Fruit fly (Drosophila melanogaster) whole organism, embryonic: ENCODE measurements around the gene gl.
A peak's percentile ranks its signal among the peaks of the same experiment; 100 is the strongest.

ENCODE experiments used
- Ada2b ChIP-seq: fragments of 200-800 bp; sonication (Bioruptor generic); IDR thresholded peaks from 2 replicates; pipeline ENCODE4 v1.3.6; 2022; ENCODE audit warnings: missing biosample characterization, missing genetic modification characterization
- Aef1 ChIP-seq: fragments of 200-800 bp; sonication (Bioruptor generic); IDR thresholded peaks from 3 replicates; pipeline ENCODE4 v1.3.6; 2022; ENCODE audit warnings: missing biosample characterization, missing genetic modification characterization
- Antp ChIP-seq: fragments of 200-800 bp; sonication (Bioruptor generic); optimal IDR thresholded peaks from 3 replicates; lab custom pipeline; 2016; ENCODE audit warnings: missing biosample characterization, missing genetic modification characterization
- CG1024 ChIP-seq: fragments of 200-800 bp; sonication (Bioruptor generic); IDR thresholded peaks from 2 replicates; pipeline ENCODE4 v1.3.6; 2022; ENCODE audit warnings: missing biosample characterization, missing genetic modification characterization
- CG10366 ChIP-seq: fragments of 200-800 bp; sonication (Bioruptor generic); IDR thresholded peaks from 2 replicates; pipeline ENCODE4 v1.3.6; 2022; ENCODE audit warnings: missing biosample characterization, missing genetic modification characterization
- CG10654 ChIP-seq: fragments of 200-800 bp; sonication (Bioruptor generic); optimal IDR thresholded peaks from 2 replicates; lab custom pipeline; 2016; ENCODE audit warnings: missing biosample characterization, missing genetic modification characterization
- CG10979 ChIP-seq: fragments of 200-800 bp; sonication (Bioruptor generic); optimal IDR thresholded peaks from 2 replicates; lab custom pipeline; 2018; ENCODE audit warnings: missing biosample characterization, mild to moderate bottlenecking, missing genetic modification characterization, moderate library complexity
- CG12942 ChIP-seq: fragments of 200-800 bp; sonication (Bioruptor generic); optimal IDR thresholded peaks from 3 replicates; lab custom pipeline; 2016; ENCODE audit warnings: missing biosample characterization, missing genetic modification characterization
- CG13775 ChIP-seq: fragments of 200-800 bp; sonication (Bioruptor generic); optimal IDR thresholded peaks from 3 replicates; lab custom pipeline; 2017; ENCODE audit warnings: missing biosample characterization, mild to moderate bottlenecking, missing genetic modification characterization
- CG15073 ChIP-seq: fragments of 200-800 bp; sonication (Bioruptor generic); optimal IDR thresholded peaks from 2 replicates; lab custom pipeline; 2016; ENCODE audit warnings: missing biosample characterization, missing genetic modification characterization
- CG17385 ChIP-seq: fragments of 200-800 bp; sonication (Bioruptor generic); optimal IDR thresholded peaks from 3 replicates; lab custom pipeline; 2018; ENCODE audit warnings: missing biosample characterization, mild to moderate bottlenecking, missing genetic modification characterization
- CG2202 ChIP-seq: fragments of 200-800 bp; sonication (Bioruptor generic); optimal IDR thresholded peaks from 2 replicates; lab custom pipeline; 2018; ENCODE audit warnings: missing biosample characterization, mild to moderate bottlenecking, missing genetic modification characterization
- CG32767 ChIP-seq: fragments of 200-800 bp; sonication (Bioruptor generic); IDR thresholded peaks from 2 replicates; pipeline ENCODE4 v1.3.6; 2022; ENCODE audit warnings: missing biosample characterization, missing genetic modification characterization
- CG33213 ChIP-seq: fragments of 200-800 bp; sonication (Bioruptor generic); optimal IDR thresholded peaks from 3 replicates; lab custom pipeline; 2016; ENCODE audit warnings: missing biosample characterization, missing genetic modification characterization
- CG33557 ChIP-seq: fragments of 200-800 bp; sonication (Bioruptor generic); optimal IDR thresholded peaks from 2 replicates; lab custom pipeline; 2019; ENCODE audit warnings: missing biosample characterization, mild to moderate bottlenecking, missing genetic modification characterization, moderate library complexity
- CG3407 ChIP-seq: fragments of 200-800 bp; sonication (Bioruptor generic); optimal IDR thresholded peaks from 2 replicates; lab custom pipeline; 2018; ENCODE audit warnings: missing biosample characterization, mild to moderate bottlenecking, missing genetic modification characterization
- CG4730 ChIP-seq: fragments of 200-800 bp; sonication (Bioruptor generic); IDR thresholded peaks from 2 replicates; pipeline ENCODE4 v1.3.6; 2022; ENCODE audit warnings: missing biosample characterization, missing genetic modification characterization
- CG8290 ChIP-seq, 3 experiments: fragments of 200-800 bp; sonication (Bioruptor generic); optimal IDR thresholded peaks; 2 replicates each; lab custom pipeline; 2016 to 2019; ENCODE audit warnings: missing biosample characterization in 3 of 3, missing genetic modification characterization in 3 of 3, mild to moderate bottlenecking in 2 of 3, moderate library complexity in 1 of 3
- CG8944 ChIP-seq: fragments of 200-800 bp; sonication (Bioruptor generic); optimal IDR thresholded peaks from 3 replicates; lab custom pipeline; 2016; ENCODE audit warnings: missing biosample characterization, missing genetic modification characterization
- CG9727 ChIP-seq: fragments of 200-800 bp; sonication (Bioruptor generic); optimal IDR thresholded peaks from 3 replicates; lab custom pipeline; 2017; ENCODE audit warnings: missing biosample characterization, mild to moderate bottlenecking, missing genetic modification characterization
- Chrac-16 ChIP-seq: fragments of 200-800 bp; sonication (Bioruptor generic); optimal IDR thresholded peaks from 3 replicates; lab custom pipeline; 2016; ENCODE audit warnings: missing biosample characterization, missing genetic modification characterization
- D19B ChIP-seq: fragments of 200-800 bp; sonication (Bioruptor generic); optimal IDR thresholded peaks from 2 replicates; lab custom pipeline; 2017; ENCODE audit warnings: missing biosample characterization, mild to moderate bottlenecking, missing genetic modification characterization
- Doc3 ChIP-seq: fragments of 200-800 bp; sonication (Bioruptor generic); IDR thresholded peaks from 3 replicates; pipeline ENCODE4 v1.3.6; 2022; ENCODE audit warnings: missing biosample characterization, missing genetic modification characterization; ENCODE audit not compliant: partially characterized antibody
- HmgZ ChIP-seq: fragments of 200-800 bp; sonication (Bioruptor generic); optimal IDR thresholded peaks from 2 replicates; lab custom pipeline; 2018; ENCODE audit warnings: missing biosample characterization, mild to moderate bottlenecking, missing genetic modification characterization
- Lpt ChIP-seq: fragments of >200 bp; optimal IDR thresholded peaks from 2 replicates; lab custom pipeline; 2018; ENCODE audit warnings: missing biosample characterization, missing genetic modification characterization
- MBD-R2 ChIP-seq: fragments of 200-800 bp; sonication (Bioruptor generic); IDR thresholded peaks from 2 replicates; pipeline ENCODE4 v1.3.6; 2022; ENCODE audit warnings: missing biosample characterization, missing genetic modification characterization
- MESR4 ChIP-seq: fragments of 200-800 bp; sonication (Bioruptor generic); optimal IDR thresholded peaks from 2 replicates; lab custom pipeline; 2018; ENCODE audit warnings: missing biosample characterization, mild to moderate bottlenecking, missing genetic modification characterization, moderate library complexity
- Oaz ChIP-seq: fragments of 200-800 bp; sonication (Bioruptor generic); IDR thresholded peaks from 2 replicates; pipeline ENCODE4 v1.3.6; 2022; ENCODE audit warnings: missing biosample characterization, missing genetic modification characterization
- Pdp1 ChIP-seq, 2 experiments: fragments of 200-800 bp; sonication (Bioruptor generic); optimal IDR thresholded peaks; 3 replicates each; lab custom pipeline; 2016; ENCODE audit warnings: missing biosample characterization in 2 of 2, missing genetic modification characterization in 2 of 2, mild to moderate bottlenecking in 1 of 2, moderate library complexity in 1 of 2
- Ravus ChIP-seq: fragments of 200-800 bp; sonication (Bioruptor generic); IDR thresholded peaks from 2 replicates; pipeline ENCODE4 v1.3.6; 2022; ENCODE audit warnings: missing biosample characterization, missing genetic modification characterization
- Sox102F ChIP-seq: fragments of 200-800 bp; sonication (Bioruptor generic); optimal IDR thresholded peaks from 2 replicates; lab custom pipeline; 2018; ENCODE audit warnings: missing biosample characterization, mild to moderate bottlenecking, missing genetic modification characterization, moderate library complexity
- Trl ChIP-seq, 3 experiments: fragments of >200 bp in 2 of 3; fragments of 200-800 bp in 1 of 3; sonication (Bioruptor generic) in 1 of 3; optimal IDR thresholded peaks; 2 replicates in 1 of 3; 3 replicates in 2 of 3; lab custom pipeline; 2016 to 2017; ENCODE audit warnings: missing biosample characterization in 1 of 3, missing genetic modification characterization in 1 of 3
- ab ChIP-seq: fragments of 200-800 bp; sonication (Bioruptor generic); optimal IDR thresholded peaks from 2 replicates; lab custom pipeline; 2016; ENCODE audit warnings: missing biosample characterization, missing genetic modification characterization
- ato ChIP-seq: fragments of 200-800 bp; sonication (Bioruptor generic); IDR thresholded peaks from 2 replicates; pipeline ENCODE4 v1.3.6; 2022; ENCODE audit warnings: missing biosample characterization, missing genetic modification characterization; ENCODE audit not compliant: partially characterized antibody
- chinmo ChIP-seq: fragments of 200-800 bp; sonication (Bioruptor generic); IDR thresholded peaks from 4 replicates; pipeline ENCODE4 v1.3.6; 2022; ENCODE audit warnings: missing biosample characterization, missing genetic modification characterization; ENCODE audit not compliant: partially characterized antibody
- chm ChIP-seq: fragments of 200-800 bp; sonication (Bioruptor generic); IDR thresholded peaks from 2 replicates; pipeline ENCODE4 v1.3.6; 2022; ENCODE audit warnings: missing biosample characterization, missing genetic modification characterization
- cwo ChIP-seq: fragments of 200-800 bp; sonication (Bioruptor generic); optimal IDR thresholded peaks from 3 replicates; lab custom pipeline; 2017; ENCODE audit warnings: missing biosample characterization, missing genetic modification characterization, mild to moderate bottlenecking, moderate library complexity, missing genetic modification reagents
- dimm ChIP-seq: fragments of 200-800 bp; sonication (Bioruptor generic); IDR thresholded peaks from 2 replicates; pipeline ENCODE4 v1.3.6; 2022; ENCODE audit warnings: missing biosample characterization, missing genetic modification characterization
- gt ChIP-seq: fragments of 200-800 bp; sonication (Bioruptor generic); IDR thresholded peaks from 2 replicates; pipeline ENCODE4 v1.3.6; 2022; ENCODE audit warnings: missing biosample characterization, missing genetic modification characterization
- ham ChIP-seq: fragments of 200-800 bp; sonication (Bioruptor generic); IDR thresholded peaks from 2 replicates; pipeline ENCODE4 v1.3.6; 2022; ENCODE audit warnings: missing biosample characterization, missing genetic modification characterization
- hbn ChIP-seq: fragments of 200-800 bp; sonication (Bioruptor generic); IDR thresholded peaks from 2 replicates; pipeline ENCODE4 v1.3.6; 2022; ENCODE audit warnings: missing biosample characterization, missing genetic modification characterization; ENCODE audit not compliant: partially characterized antibody
- kni ChIP-seq: fragments of 200-800 bp; sonication (Bioruptor generic); optimal IDR thresholded peaks from 3 replicates; lab custom pipeline; 2017; ENCODE audit warnings: mild to moderate bottlenecking, missing biosample characterization, missing genetic modification reagents, missing genetic modification characterization
- nau ChIP-seq: fragments of 200-800 bp; sonication (Bioruptor generic); optimal IDR thresholded peaks from 3 replicates; lab custom pipeline; 2017; ENCODE audit warnings: missing biosample characterization, mild to moderate bottlenecking, missing genetic modification characterization, missing genetic modification reagents
- ro ChIP-seq: fragments of 200-800 bp; sonication (Bioruptor generic); IDR thresholded peaks from 2 replicates; pipeline ENCODE4 v1.3.6; 2022; ENCODE audit warnings: missing biosample characterization, missing genetic modification characterization
- seq ChIP-seq: fragments of 200-800 bp; sonication (Bioruptor generic); IDR thresholded peaks from 2 replicates; pipeline ENCODE4 v1.3.6; 2022; ENCODE audit warnings: missing biosample characterization, missing genetic modification characterization
- sisA ChIP-seq: fragments of 200-800 bp; sonication (Bioruptor generic); IDR thresholded peaks from 2 replicates; pipeline ENCODE4 v1.3.6; 2022; ENCODE audit warnings: missing biosample characterization, missing genetic modification characterization
- tna ChIP-seq: fragments of 200-800 bp; sonication (Bioruptor generic); IDR thresholded peaks from 2 replicates; pipeline ENCODE4 v1.3.6; 2022; ENCODE audit warnings: missing biosample characterization, missing genetic modification characterization; ENCODE audit not compliant: partially characterized antibody
- zen ChIP-seq: fragments of 200-800 bp; sonication (Bioruptor generic); optimal IDR thresholded peaks from 3 replicates; lab custom pipeline; 2018; ENCODE audit warnings: missing biosample characterization, mild to moderate bottlenecking, missing genetic modification characterization, moderate library complexity

gl gene

dm6 chr3R:18399698-18400020 is 27.1 kb upstream of the gl start (continued):
- TF ChIP-seq MBD-R2 (GFP tag; lab: Robert Waterston, UW) = peak; percentile 90
- no peak for TF ChIP-seq dimm (GFP tag; lab: Robert Waterston, UW)
- no peak for TF ChIP-seq CG1024 (GFP tag; lab: Robert Waterston, UW)
- peak; percentile 18 for TF ChIP-seq Antp (GFP tag; lab: Kevin White, UChicago)
- TF ChIP-seq chm (GFP tag; lab: Robert Waterston, UW) = no peak
- TF ChIP-seq D19B = no peak
- TF ChIP-seq Chrac-16 (GFP tag; lab: Kevin White, UChicago) = no peak
- peak; percentile 61; the same call in 2 of the 4 replicates for TF ChIP-seq chinmo (GFP tag; lab: Robert Waterston, UW)
- no peak for TF ChIP-seq CG8290 (GFP tag; optimal IDR thresholded peaks at IDR 0.05; lab: Kevin White, UChicago)
- peak in 1 of 2 experiments; percentile 14 for TF ChIP-seq CG8290 (tag; optimal IDR thresholded peaks at IDR 0.05; lab: Kevin White, UChicago)
- no peak for TF ChIP-seq Ravus (GFP tag; lab: Robert Waterston, UW)
- peak in 1 of 2 experiments; percentile 22 for TF ChIP-seq Pdp1 (GFP tag; optimal IDR thresholded peaks at IDR 0.05; lab: Kevin White, UChicago)
- TF ChIP-seq CG33213 = peak; percentile 36
- TF ChIP-seq kni = no peak
- TF ChIP-seq ato (GFP tag; lab: Robert Waterston, UW) = peak; percentile 3; the same call in 1 of the 2 replicates
- peak; percentile 55 for TF ChIP-seq MESR4 (GFP tag; lab: Kevin White, UChicago)
- peak; percentile 29 for TF ChIP-seq zen

- TF ChIP-seq Trl (optimal IDR thresholded peaks at IDR 0.05; lab: Kevin White, UChicago) = peak in 1 of 2 experiments; percentile 77
- TF ChIP-seq Trl (GFP tag; optimal IDR thresholded peaks at IDR 0.05; lab: Kevin White, UChicago) = peak; percentile 4
- peak; percentile 52; the same call in 1 of the 2 replicates for TF ChIP-seq tna
- TF ChIP-seq CG10979 (tag; lab: Kevin White, UChicago) = no peak
- no peak for TF ChIP-seq CG3407
- peak; percentile 31 for TF ChIP-seq CG10366 (GFP tag; lab: Robert Waterston, UW)
- TF ChIP-seq CG12942 (GFP tag; lab: Kevin White, UChicago) = no peak
- TF ChIP-seq Sox102F = peak; percentile 16
- TF ChIP-seq Lpt (GFP tag; lab: Kevin White, UChicago) = no peak
- no peak for TF ChIP-seq sisA (GFP tag; lab: Robert Waterston, UW)
- TF ChIP-seq CG2202 (tag; lab: Kevin White, UChicago) = no peak
- TF ChIP-seq CG15073 (GFP tag; lab: Kevin White, UChicago) = no peak
- TF ChIP-seq HmgZ (tag; lab: Kevin White, UChicago) = peak; percentile 47
- peak; percentile 9 for TF ChIP-seq nau (GFP tag; lab: Kevin White, UChicago)
- TF ChIP-seq CG9727 = peak; percentile 16
- TF ChIP-seq CG4730 (GFP tag; lab: Robert Waterston, UW) = no peak
- TF ChIP-seq ab (GFP tag; lab: Kevin White, UChicago) = no peak
- no peak for TF ChIP-seq ro (GFP tag; lab: Robert Waterston, UW)
- peak; percentile 40; the same call in 1 of the 2 replicates for TF ChIP-seq seq (GFP tag; lab: Robert Waterston, UW)
- no peak for TF ChIP-seq Oaz (GFP tag; lab: Robert Waterston, UW)
- TF ChIP-seq CG10654 (GFP tag; lab: Kevin White, UChicago) = no peak
- peak; percentile 12 for TF ChIP-seq CG13775
- TF ChIP-seq Aef1 = peak; percentile 36; the same call in 2 of the 3 replicates
- TF ChIP-seq Doc3 = no peak
- TF ChIP-seq MESR4 (GFP tag; lab: Kevin White, UChicago) = peak; percentile 21
- TF ChIP-seq hbn (GFP tag; lab: Robert Waterston, UW) = no peak
- TF ChIP-seq gt (GFP tag; lab: Robert Waterston, UW) = no peak
- no peak for TF ChIP-seq Ada2b (GFP tag; lab: Robert Waterston, UW)
- TF ChIP-seq CG33557 (GFP tag; lab: Kevin White, UChicago) = no peak
- TF ChIP-seq CG17385 (GFP tag; lab: Kevin White, UChicago) = peak; percentile 20
- TF ChIP-seq CG32767 = peak; percentile 30; the same call in 1 of the 2 replicates
- TF ChIP-seq CG8944 (GFP tag; lab: Kevin White, UChicago) = no peak
- no peak for TF ChIP-seq ham (GFP tag; lab: Robert Waterston, UW)
- TF ChIP-seq cwo (GFP tag; lab: Kevin White, UChicago) = peak; percentile 75
These were observed 26.6 kb upstream of the gl start, which contains the start of gene Vha100-2 for dm6 chr3R:18398954-18399697. TSS of gene Vha100-2 (minus strand) at chr3R:18399169.
